Fruit fly (Drosophila melanogaster): Measurements from ENCODE around the gene CG10097.

- TF ChIP-seq CG16779 (tag; optimal IDR thresholded peaks at IDR 0.05) (no peak), fd85E (GFP tag; optimal IDR thresholded peaks at IDR 0.05) (no peak), CG8119 (GFP tag; IDR thresholded peaks at IDR 0.05) (no peak)
Observed at dm6 chr3R:12426310-12426653, 30.5 kb upstream of the CG10097 start, which contains the start of gene NANS.
